ENCODE assay signal across 5 worm cellular contexts in the genomic region with DNA sequence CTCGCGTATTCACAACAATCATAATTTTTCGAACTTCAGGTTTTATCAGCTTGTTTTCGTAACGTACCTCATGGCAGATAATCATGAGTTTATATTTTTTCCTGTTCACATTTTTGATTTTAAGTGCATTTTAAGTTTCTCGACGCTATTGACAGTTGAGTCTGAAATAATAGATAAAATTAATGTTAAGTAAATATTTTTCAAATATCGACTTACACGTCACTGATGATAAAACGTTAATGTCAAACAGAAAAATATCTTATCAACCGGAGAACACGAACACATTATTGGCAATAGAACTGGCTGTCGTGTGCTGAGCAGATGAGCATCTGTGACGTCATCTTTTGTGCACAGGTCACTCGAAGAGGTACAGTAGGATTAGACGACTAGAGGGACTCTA.
TF ChIP-seq lines count a peak whose summit lies in the region.

No protein-coding gene starts in this region.

TF ChIP-seq in whole organism, L3 larva, 47 proteins besides CTCF, POLR2A, EP300 and RAD21:
- TF ChIP-seq ztf-4 (tag; optimal IDR thresholded peaks at IDR 0.05; lab: Kevin White, UChicago), result no peak
- no peak for TF ChIP-seq ceh-9 (tag; optimal IDR thresholded peaks at IDR 0.05; lab: Kevin White, UChicago)
- peak; percentile 76 for TF ChIP-seq pha-4 (tag; optimal IDR thresholded peaks at IDR 0.05; lab: Kevin White, UChicago)
- TF ChIP-seq nhr-43 (tag; optimal IDR thresholded peaks at IDR 0.05; lab: Kevin White, UChicago; ENCODE audit: poor library complexity, severe bottlenecking), result no peak
- no peak for TF ChIP-seq nhr-67 (tag; optimal IDR thresholded peaks at IDR 0.05; lab: Kevin White, UChicago)
- TF ChIP-seq ceh-82 (tag; optimal IDR thresholded peaks at IDR 0.05; lab: Kevin White, UChicago), result no peak
- TF ChIP-seq elt-2 (tag; optimal IDR thresholded peaks at IDR 0.05; lab: Kevin White, UChicago), result peak; percentile 56
- TF ChIP-seq egl-5 (tag; optimal IDR thresholded peaks at IDR 0.05; lab: Kevin White, UChicago), result no peak
- TF ChIP-seq pqm-1 (tag; optimal IDR thresholded peaks at IDR 0.05; lab: Kevin White, UChicago), result peak; percentile 71
- TF ChIP-seq ceh-16 (tag; optimal IDR thresholded peaks at IDR 0.05; lab: Kevin White, UChicago), result no peak
- no peak for TF ChIP-seq nhr-11 (tag; optimal IDR thresholded peaks at IDR 0.05; lab: Kevin White, UChicago)
- TF ChIP-seq ceh-28 (tag; optimal IDR thresholded peaks at IDR 0.05; lab: Kevin White, UChicago), result no peak
- TF ChIP-seq lin-15B (tag; optimal IDR thresholded peaks at IDR 0.05; lab: Kevin White, UChicago), result no peak
- TF ChIP-seq fkh-10 (GFP tag; optimal IDR thresholded peaks at IDR 0.05; lab: Kevin White, UChicago), result no peak

TF ChIP-seq in whole organism, L4 larva, 104 proteins besides CTCF, POLR2A, EP300 and RAD21:
- TF ChIP-seq daf-16 (GFP tag; optimal IDR thresholded peaks at IDR 0.05; lab: Kevin White, UChicago), result peak in 1 of 2 experiments; percentile 30
- peak; percentile 100 for TF ChIP-seq daf-16 (tag; optimal IDR thresholded peaks at IDR 0.05; lab: Kevin White, UChicago)
- TF ChIP-seq unc-130 (GFP tag; optimal IDR thresholded peaks at IDR 0.05; lab: Kevin White, UChicago), result no peak
- TF ChIP-seq dmd-6 (GFP tag; IDR thresholded peaks at IDR 0.05; lab: Robert Waterston, UW), result peak; percentile 59
- peak; percentile 88 for TF ChIP-seq dve-1 (tag; optimal IDR thresholded peaks at IDR 0.05; lab: Kevin White, UChicago; ENCODE audit: insufficient read depth)
TF ChIP-seq in whole organism, L4 larva: peak in this region for 3.

TF ChIP-seq in whole organism, late embryonic, 69 proteins besides CTCF, POLR2A, EP300 and RAD21:
- peak; percentile 82 for TF ChIP-seq elt-2 (tag; optimal IDR thresholded peaks at IDR 0.05; lab: Kevin White, UChicago)
- no peak for TF ChIP-seq ceh-22 (tag; optimal IDR thresholded peaks at IDR 0.05; lab: Kevin White, UChicago)

TF ChIP-seq in whole organism, mixed stage, embryonic, 35 proteins besides CTCF, POLR2A, EP300 and RAD21:
- TF ChIP-seq zip-8 (tag; optimal IDR thresholded peaks at IDR 0.05; lab: Kevin White, UChicago) (peak; percentile 39), nhr-2 (tag; optimal IDR thresholded peaks at IDR 0.05; lab: Kevin White, UChicago) (no peak)

TF ChIP-seq in whole organism, young adult, 124 proteins besides CTCF, POLR2A, EP300 and RAD21:
- peak; percentile 56 for TF ChIP-seq unc-62 (GFP tag; optimal IDR thresholded peaks at IDR 0.05; lab: Kevin White, UChicago)
- TF ChIP-seq T26A5.8 (tag; optimal IDR thresholded peaks at IDR 0.05; lab: Kevin White, UChicago), result no peak
- TF ChIP-seq xnd-1 (tag; optimal IDR thresholded peaks at IDR 0.05; lab: Kevin White, UChicago), result no peak
- TF ChIP-seq nfyb-1 (GFP tag; IDR thresholded peaks at IDR 0.05; lab: Robert Waterston, UW), result 0 out of 2 replicates have a peak, but pooled peaks have one; percentile 30
- peak in 1 of 2 experiments; percentile 39 for TF ChIP-seq let-607 (tag; optimal IDR thresholded peaks at IDR 0.05; lab: Kevin White, UChicago)
- TF ChIP-seq nhr-120 (GFP tag; IDR thresholded peaks at IDR 0.05; lab: Robert Waterston, UW), result no peak
- TF ChIP-seq lag-1 (GFP tag; IDR thresholded peaks at IDR 0.05; lab: Robert Waterston, UW), result no peak
- no peak for TF ChIP-seq rpc-1 (optimal IDR thresholded peaks at IDR 0.05; lab: Kevin White, UChicago)
- TF ChIP-seq rpc-1 (tag; optimal IDR thresholded peaks at IDR 0.05; lab: Kevin White, UChicago), result no peak
- TF ChIP-seq cebp-2 (GFP tag; IDR thresholded peaks at IDR 0.05; lab: Robert Waterston, UW), result no peak
- TF ChIP-seq dpff-1 (tag; optimal IDR thresholded peaks at IDR 0.05; lab: Kevin White, UChicago), result no peak
- TF ChIP-seq egl-44 (GFP tag; IDR thresholded peaks at IDR 0.05; lab: Robert Waterston, UW), result no peak
- TF ChIP-seq die-1 (tag; optimal IDR thresholded peaks at IDR 0.05; lab: Kevin White, UChicago), result no peak
